Worm (Caenorhabditis elegans) whole organism, L4 larva: ENCODE results near the gene H12D21.6.

Source experiments
- F26F4.8 ChIP-seq: fragments of 200-800 bp; sonication (Bioruptor generic); conservative IDR thresholded peaks from 2 replicates; pipeline ENCODE4 v1.3.6; 2022; ENCODE audit warnings: missing genetic modification characterization, missing compliant biosample characterization
- Y5F2A.4 ChIP-seq: fragments of 200-800 bp; sonication (Bioruptor generic); optimal IDR thresholded peaks from 2 replicates; lab custom pipeline; 2018; ENCODE audit warnings: mild to moderate bottlenecking, missing genetic modification characterization, missing compliant biosample characterization
- aha-1 ChIP-seq: fragments of 150-350 bp; peaks from one replicate; lab custom pipeline; 2014; ENCODE audit warnings: missing biosample characterization, missing genetic modification characterization
- ama-1 ChIP-seq: fragments of 150-350 bp; optimal IDR thresholded peaks from 2 replicates; lab custom pipeline; 2014; ENCODE audit warnings: inconsistent platforms, mixed read lengths
- ceh-20 ChIP-seq: fragments of 200-800 bp; sonication (Bioruptor generic); IDR thresholded peaks from 2 replicates; pipeline ENCODE4 v1.3.6; 2022; ENCODE audit warnings: missing genetic modification reagents, missing genetic modification characterization, missing compliant biosample characterization
- cey-2 ChIP-seq: sonication (generic microtip); optimal IDR thresholded peaks from 3 replicates; lab custom pipeline; 2017; ENCODE audit warnings: missing genetic modification characterization, mild to moderate bottlenecking, missing compliant biosample characterization, antibody characterized with exemption, borderline replicate concordance; ENCODE audit not compliant: insufficient read depth
- ctbp-1 ChIP-seq: fragments of 200-800 bp; sonication (Bioruptor generic); IDR thresholded peaks from 2 replicates; pipeline ENCODE4 v1.3.6; 2022; ENCODE audit warnings: missing genetic modification reagents, missing genetic modification characterization, missing compliant biosample characterization
- daf-12 ChIP-seq: fragments of 150-350 bp; optimal IDR thresholded peaks from 2 replicates; lab custom pipeline; 2014; ENCODE audit warnings: missing biosample characterization, missing genetic modification reagents, missing genetic modification characterization
- daf-16 ChIP-seq, 3 experiments: sonication (generic microtip); optimal IDR thresholded peaks; 2 replicates each; lab custom pipeline; 2016 to 2017; ENCODE audit warnings: missing genetic modification characterization in 3 of 3, missing genetic modification reagents in 3 of 3, mild to moderate bottlenecking in 2 of 3, missing compliant biosample characterization in 2 of 3, missing biosample characterization in 1 of 3, moderate library complexity in 1 of 3
- dmd-6 ChIP-seq: fragments of 200-800 bp; sonication (Bioruptor generic); IDR thresholded peaks from 2 replicates; pipeline ENCODE4 v1.3.6; 2022; ENCODE audit warnings: missing genetic modification reagents, missing genetic modification characterization, missing compliant biosample characterization
- dmd-9 ChIP-seq: fragments of 200-800 bp; sonication (Bioruptor generic); IDR thresholded peaks from 2 replicates; pipeline ENCODE4 v1.3.6; 2022; ENCODE audit warnings: missing genetic modification reagents, missing genetic modification characterization, missing compliant biosample characterization
- dpl-1 ChIP-seq: fragments of 150-350 bp; optimal IDR thresholded peaks from 2 replicates; lab custom pipeline; 2014; ENCODE audit warnings: missing biosample characterization, missing genetic modification reagents, missing genetic modification characterization
- duxl-1 ChIP-seq: sonication (generic microtip); optimal IDR thresholded peaks from 2 replicates; lab custom pipeline; 2016; ENCODE audit warnings: mild to moderate bottlenecking, missing genetic modification characterization, moderate library complexity, missing compliant biosample characterization; ENCODE audit not compliant: poor library complexity
- egl-43 ChIP-seq: fragments of 200-800 bp; sonication (Bioruptor generic); IDR thresholded peaks from 2 replicates; pipeline ENCODE4 v1.3.6; 2022; ENCODE audit warnings: missing genetic modification reagents, missing genetic modification characterization, missing compliant biosample characterization
- hlh-11 ChIP-seq: fragments of 200-800 bp; sonication (Bioruptor generic); optimal IDR thresholded peaks from 2 replicates; lab custom pipeline; 2018; ENCODE audit warnings: mild to moderate bottlenecking, missing genetic modification characterization, missing compliant biosample characterization
- hlh-30 ChIP-seq: sonication (generic microtip); optimal IDR thresholded peaks from 2 replicates; lab custom pipeline; 2017; ENCODE audit warnings: antibody characterized with exemption, mild to moderate bottlenecking, missing genetic modification characterization, missing compliant biosample characterization; ENCODE audit not compliant: insufficient read depth
- hmg-1.1 ChIP-seq: fragments of 200-800 bp; sonication (Bioruptor generic); IDR thresholded peaks from 2 replicates; pipeline ENCODE4 v1.3.6; 2022; ENCODE audit warnings: missing genetic modification reagents, missing genetic modification characterization, missing compliant biosample characterization
- jun-1 ChIP-seq: fragments of 150-350 bp; optimal IDR thresholded peaks from 2 replicates; lab custom pipeline; 2014; ENCODE audit warnings: missing biosample characterization, missing genetic modification reagents, missing genetic modification characterization
- lin-13 ChIP-seq: fragments of 150-350 bp; optimal IDR thresholded peaks from 2 replicates; lab custom pipeline; 2014; ENCODE audit warnings: missing biosample characterization, missing genetic modification reagents, missing genetic modification characterization
- lin-38 ChIP-seq: fragments of 200-800 bp; sonication (Bioruptor generic); IDR thresholded peaks from 2 replicates; pipeline ENCODE4 v1.3.6; 2022; ENCODE audit warnings: missing genetic modification reagents, missing genetic modification characterization, missing compliant biosample characterization
- lir-3 ChIP-seq: sonication (generic microtip); optimal IDR thresholded peaks from 2 replicates; lab custom pipeline; 2016; ENCODE audit warnings: mild to moderate bottlenecking, missing genetic modification characterization, missing compliant biosample characterization
- lsy-2 ChIP-seq, 2 experiments: fragments of 150-350 bp in 1 of 2; sonication (generic microtip) in 1 of 2; optimal IDR thresholded peaks; 2 replicates each; lab custom pipeline; 2014 to 2017; ENCODE audit warnings: missing biosample characterization in 2 of 2, missing genetic modification characterization in 2 of 2
- mdl-1 ChIP-seq, 2 experiments: fragments of 150-350 bp in 1 of 2; sonication (generic microtip) in 1 of 2; optimal IDR thresholded peaks; 2 replicates each; lab custom pipeline; 2014 to 2017; ENCODE audit warnings: missing biosample characterization in 2 of 2, missing genetic modification characterization in 2 of 2
- mep-1 ChIP-seq: fragments of 150-350 bp; sonication (generic microtip); optimal IDR thresholded peaks from 3 replicates; lab custom pipeline; 2014; ENCODE audit warnings: missing biosample characterization, missing genetic modification characterization
- mes-2 ChIP-seq: sonication (generic microtip); optimal IDR thresholded peaks from 2 replicates; lab custom pipeline; 2016; ENCODE audit warnings: missing genotype, mild to moderate bottlenecking, missing genetic modification characterization, missing compliant biosample characterization; ENCODE audit not compliant: poor library complexity, severe bottlenecking
- mxl-2 ChIP-seq: fragments of 200-800 bp; sonication (Bioruptor generic); conservative IDR thresholded peaks from 2 replicates; pipeline ENCODE4 v1.3.6; 2022; ENCODE audit warnings: missing genetic modification reagents, missing genetic modification characterization, missing compliant biosample characterization
- mxl-3 ChIP-seq: fragments of 200-800 bp; sonication (Bioruptor generic); optimal IDR thresholded peaks from 2 replicates; lab custom pipeline; 2018; ENCODE audit warnings: mild to moderate bottlenecking, missing genetic modification characterization, missing compliant biosample characterization
- nhr-10 ChIP-seq: fragments of 150-350 bp; optimal IDR thresholded peaks from 2 replicates; lab custom pipeline; 2014; ENCODE audit warnings: missing biosample characterization, missing genetic modification characterization
- nhr-102 ChIP-seq: sonication (generic microtip); optimal IDR thresholded peaks from 2 replicates; lab custom pipeline; 2016; ENCODE audit warnings: mild to moderate bottlenecking, missing genetic modification characterization, moderate library complexity, missing compliant biosample characterization
- nhr-11 ChIP-seq: fragments of 150-350 bp; optimal IDR thresholded peaks from 2 replicates; lab custom pipeline; 2014; ENCODE audit warnings: missing biosample characterization, missing genetic modification characterization
- nhr-237 ChIP-seq: sonication (generic microtip); optimal IDR thresholded peaks from 2 replicates; lab custom pipeline; 2017; ENCODE audit warnings: missing biosample characterization, missing genetic modification characterization
- nhr-28 ChIP-seq: fragments of 150-350 bp; optimal IDR thresholded peaks from 2 replicates; lab custom pipeline; 2014; ENCODE audit warnings: missing biosample characterization, missing genetic modification characterization
- nhr-41 ChIP-seq: fragments of 200-800 bp; sonication (Bioruptor generic); IDR thresholded peaks from 2 replicates; pipeline ENCODE4 v1.3.6; 2022; ENCODE audit warnings: missing genetic modification reagents, missing genetic modification characterization, missing compliant biosample characterization
- nhr-48 ChIP-seq: sonication (generic microtip); optimal IDR thresholded peaks from 2 replicates; lab custom pipeline; 2016; ENCODE audit warnings: mild to moderate bottlenecking, missing genetic modification characterization, missing compliant biosample characterization
- nhr-6 ChIP-seq: fragments of 150-350 bp; optimal IDR thresholded peaks from 2 replicates; lab custom pipeline; 2014; ENCODE audit warnings: missing biosample characterization, missing genetic modification characterization
- nhr-77 ChIP-seq: fragments of 150-350 bp; optimal IDR thresholded peaks from 2 replicates; lab custom pipeline; 2014; ENCODE audit warnings: missing biosample characterization, missing genetic modification characterization
- pha-4 ChIP-seq, 2 experiments: fragments of 150-350 bp in 1 of 2; fragments of 200-800 bp in 1 of 2; sonication (Bioruptor generic) in 1 of 2; IDR thresholded peaks in 1 of 2; optimal IDR thresholded peaks in 1 of 2; 2 replicates each; pipeline versions ENCODE4 v1.3.6 to Lab custom; 2014 to 2022; ENCODE audit warnings: missing genetic modification characterization in 2 of 2, missing genetic modification reagents in 2 of 2, missing biosample characterization in 1 of 2, missing compliant biosample characterization in 1 of 2
- saeg-2 ChIP-seq: fragments of 200-800 bp; sonication (Bioruptor generic); IDR thresholded peaks from 2 replicates; pipeline ENCODE4 v1.3.6; 2022; ENCODE audit warnings: missing genetic modification reagents, missing genetic modification characterization, missing compliant biosample characterization
- sdz-12 ChIP-seq: fragments of 200-800 bp; sonication (Bioruptor generic); optimal IDR thresholded peaks from 2 replicates; lab custom pipeline; 2018; ENCODE audit warnings: mild to moderate bottlenecking, missing genetic modification characterization, missing compliant biosample characterization
- set-16 ChIP-seq: fragments of 200-800 bp; sonication (Bioruptor generic); IDR thresholded peaks from 2 replicates; pipeline ENCODE4 v1.3.6; 2022; ENCODE audit warnings: missing genetic modification reagents, missing genetic modification characterization, missing compliant biosample characterization
- spr-1 ChIP-seq: sonication (generic microtip); optimal IDR thresholded peaks from 2 replicates; lab custom pipeline; 2016; ENCODE audit warnings: mild to moderate bottlenecking, missing genetic modification characterization, missing compliant biosample characterization
- tag-97 ChIP-seq: fragments of 200-800 bp; sonication (Bioruptor generic); IDR thresholded peaks from 2 replicates; pipeline ENCODE4 v1.3.6; 2022; ENCODE audit warnings: missing genetic modification characterization, missing compliant biosample characterization
- tra-1 ChIP-seq: fragments of 200-800 bp; sonication (Bioruptor generic); IDR thresholded peaks from 2 replicates; pipeline ENCODE4 v1.3.6; 2022; ENCODE audit warnings: missing genetic modification reagents, missing genetic modification characterization, missing compliant biosample characterization
- unc-62 ChIP-seq, 3 experiments: fragments of 150-350 bp in 1 of 3; sonication (generic microtip); optimal IDR thresholded peaks in 2 of 3; peaks in 1 of 3; 1 replicate in 1 of 3; 2 replicates in 2 of 3; lab custom pipeline; 2014 to 2017; ENCODE audit warnings: missing biosample characterization in 3 of 3, missing genetic modification characterization in 3 of 3, missing genetic modification reagents in 3 of 3, missing genotype in 1 of 3
- vab-7 ChIP-seq: fragments of 200-800 bp; sonication (Bioruptor generic); IDR thresholded peaks from 2 replicates; pipeline ENCODE4 v1.3.6; 2022; ENCODE audit warnings: missing genetic modification reagents, missing genetic modification characterization, missing compliant biosample characterization
- zfp-3 ChIP-seq: fragments of 200-800 bp; sonication (Bioruptor generic); conservative IDR thresholded peaks from 2 replicates; pipeline ENCODE4 v1.3.6; 2022; ENCODE audit warnings: missing genetic modification reagents, missing genetic modification characterization, missing compliant biosample characterization

The H12D21.6 gene

ce11 chrV:14850530-14850929, 47.1 kb downstream of the H12D21.6 start (continued):
- no peak for TF ChIP-seq jun-1

ce11 chrV:14849628-14850027, 48.0 kb downstream of the H12D21.6 start:
- peak; percentile 44 for TF ChIP-seq spr-1 (tag; lab: Kevin White, UChicago)
- peak; percentile 52 for TF ChIP-seq nhr-102 (tag; lab: Kevin White, UChicago)
- TF ChIP-seq nhr-6 (tag; lab: Kevin White, UChicago) = peak; percentile 24
- TF ChIP-seq hmg-1.1 (GFP tag; lab: Robert Waterston, UW) = peak; percentile 75
- peak; percentile 83 for TF ChIP-seq mep-1 (tag; lab: Kevin White, UChicago)
- peak; percentile 65 for TF ChIP-seq nhr-11 (tag; lab: Kevin White, UChicago)
- peak; percentile 71 to 96 for TF ChIP-seq mdl-1 (tag; optimal IDR thresholded peaks at IDR 0.05; lab: Kevin White, UChicago)
- TF ChIP-seq ctbp-1 = peak; percentile 68
- peak; percentile 11; the same call in 1 of the 2 replicates for TF ChIP-seq set-16 (GFP tag; lab: Robert Waterston, UW)
- TF ChIP-seq daf-16 (GFP tag; optimal IDR thresholded peaks at IDR 0.05; lab: Kevin White, UChicago) = no peak
- TF ChIP-seq daf-16 (tag; optimal IDR thresholded peaks at IDR 0.05; lab: Kevin White, UChicago) = peak; percentile 74
- peak; percentile 69 for TF ChIP-seq ama-1
- TF ChIP-seq pha-4 (GFP tag; IDR thresholded peaks at IDR 0.05; lab: Robert Waterston, UW) = no peak
- peak; percentile 67 for TF ChIP-seq pha-4 (tag; optimal IDR thresholded peaks at IDR 0.05; lab: Kevin White, UChicago)
- TF ChIP-seq lir-3 = no peak
- peak in 1 of 2 experiments; percentile 98 for TF ChIP-seq unc-62 (GFP tag; optimal IDR thresholded peaks at IDR 0.05 in 1 of 2; lab: Kevin White, UChicago)
- peak; percentile 23 for TF ChIP-seq unc-62 (tag; optimal IDR thresholded peaks at IDR 0.05; lab: Kevin White, UChicago)
- no peak for TF ChIP-seq Y5F2A.4 (GFP tag; lab: Kevin White, UChicago)
- TF ChIP-seq tag-97 (GFP tag; lab: Robert Waterston, UW) = no peak
- no peak for TF ChIP-seq nhr-237 (tag; lab: Kevin White, UChicago)
- 0 out of 2 replicates have a peak, but pooled peaks have one; percentile 34 for TF ChIP-seq mxl-2 (GFP tag; lab: Robert Waterston, UW)
- no peak for TF ChIP-seq F26F4.8
- TF ChIP-seq tra-1 (GFP tag; lab: Robert Waterston, UW) = peak; percentile 86
- TF ChIP-seq jun-1 = peak; percentile 46
- no peak for TF ChIP-seq nhr-10 (tag; lab: Kevin White, UChicago)
- peak; percentile 53 for TF ChIP-seq lin-13 (GFP tag; lab: Kevin White, UChicago)
- TF ChIP-seq egl-43 = 0 out of 2 replicates have a peak, but pooled peaks have one; percentile 33
- peak; percentile 97 for TF ChIP-seq hlh-11
- no peak for TF ChIP-seq duxl-1 (tag; lab: Kevin White, UChicago)
- TF ChIP-seq lsy-2 (tag; optimal IDR thresholded peaks at IDR 0.05; lab: Kevin White, UChicago) = peak in 1 of 2 experiments; percentile 75
- peak; percentile 99 for TF ChIP-seq aha-1 (tag; lab: Kevin White, UChicago)
- TF ChIP-seq saeg-2 (GFP tag; lab: Robert Waterston, UW) = peak; percentile 57; the same call in 1 of the 2 replicates
- TF ChIP-seq mxl-3 (GFP tag; lab: Kevin White, UChicago) = peak; percentile 96
- peak; percentile 98 for TF ChIP-seq hlh-30
- 0 out of 2 replicates have a peak, but pooled peaks have one; percentile 18 for TF ChIP-seq lin-38
- TF ChIP-seq ceh-20 (GFP tag; lab: Robert Waterston, UW) = peak; percentile 82
- peak; percentile 87 for TF ChIP-seq cey-2
- TF ChIP-seq dpl-1 (GFP tag; lab: Kevin White, UChicago) = peak; percentile 31
- peak; percentile 4 for TF ChIP-seq sdz-12 (GFP tag; lab: Kevin White, UChicago)
- peak; percentile 96 for TF ChIP-seq nhr-28 (tag; lab: Kevin White, UChicago)
- peak; percentile 55; the same call in 1 of the 2 replicates for TF ChIP-seq zfp-3 (GFP tag; lab: Robert Waterston, UW)
- peak; percentile 85 for TF ChIP-seq nhr-48 (tag; lab: Kevin White, UChicago)
- TF ChIP-seq dmd-9 (GFP tag; lab: Robert Waterston, UW) = no peak
- TF ChIP-seq vab-7 (GFP tag; lab: Robert Waterston, UW) = 0 out of 2 replicates have a peak, but pooled peaks have one; percentile 4
- peak; percentile 84 for TF ChIP-seq dmd-6 (GFP tag; lab: Robert Waterston, UW)
- 0 out of 2 replicates have a peak, but pooled peaks have one; percentile 12 for TF ChIP-seq nhr-41
- TF ChIP-seq nhr-77 = peak; percentile 74
- no peak for TF ChIP-seq daf-12 (tag; lab: Kevin White, UChicago)
- peak; percentile 45 for TF ChIP-seq mes-2
